Worm (Caenorhabditis elegans) whole organism, early embryonic: ENCODE data around the gene egas-4.

Experiments used
- B0310.2 ChIP-seq: sonication (generic microtip); optimal IDR thresholded peaks from 2 replicates; lab custom pipeline; 2016; ENCODE audit warnings: mild to moderate bottlenecking, missing genetic modification characterization, missing compliant biosample characterization
- F13C5.2 ChIP-seq: sonication (generic microtip); optimal IDR thresholded peaks from 2 replicates; lab custom pipeline; 2017; ENCODE audit warnings: mild to moderate bottlenecking, missing genetic modification characterization, inconsistent platforms, missing compliant biosample characterization
- aly-1 ChIP-seq: sonication (generic microtip); optimal IDR thresholded peaks from 2 replicates; lab custom pipeline; 2016; ENCODE audit warnings: missing genetic modification characterization, missing compliant biosample characterization
- ama-1 ChIP-seq: fragments of 150-350 bp; optimal IDR thresholded peaks from 2 replicates; lab custom pipeline; 2014
- ceh-13 ChIP-seq: fragments of 200-800 bp; sonication (Bioruptor generic); optimal IDR thresholded peaks from 2 replicates; lab custom pipeline; 2018; ENCODE audit warnings: mild to moderate bottlenecking, missing genetic modification characterization, missing compliant biosample characterization
- ceh-36 ChIP-seq: sonication (generic microtip); optimal IDR thresholded peaks from 2 replicates; lab custom pipeline; 2016; ENCODE audit warnings: missing genetic modification characterization, inconsistent platforms, missing compliant biosample characterization
- ets-7 ChIP-seq: sonication (generic microtip); optimal IDR thresholded peaks from 2 replicates; lab custom pipeline; 2016; ENCODE audit warnings: missing genotype, missing genetic modification characterization, missing compliant biosample characterization
- flt-1 ChIP-seq: fragments of 200-800 bp; sonication (Bioruptor generic); IDR thresholded peaks from 2 replicates; pipeline ENCODE4 v1.3.6; 2022; ENCODE audit warnings: missing genetic modification characterization, missing compliant biosample characterization
- hmbx-1 ChIP-seq: sonication (generic microtip); optimal IDR thresholded peaks from 2 replicates; lab custom pipeline; 2016; ENCODE audit warnings: mild to moderate bottlenecking, missing genetic modification characterization, missing compliant biosample characterization
- hmg-4 ChIP-seq: fragments of 200-800 bp; sonication (Bioruptor generic); optimal IDR thresholded peaks from 2 replicates; lab custom pipeline; 2018; ENCODE audit warnings: mild to moderate bottlenecking, missing genetic modification characterization, missing compliant biosample characterization
- hnd-1 ChIP-seq: sonication (generic microtip); optimal IDR thresholded peaks from 2 replicates; lab custom pipeline; 2016; ENCODE audit warnings: missing genetic modification characterization, missing compliant biosample characterization
- pes-1 ChIP-seq: fragments of 200-800 bp; sonication (Bioruptor generic); IDR thresholded peaks from 2 replicates; pipeline ENCODE4 v1.3.6; 2022; ENCODE audit warnings: missing genetic modification reagents, missing genetic modification characterization, missing compliant biosample characterization
- scrt-1 ChIP-seq: fragments of 200-800 bp; sonication (Bioruptor generic); IDR thresholded peaks from 2 replicates; pipeline ENCODE4 v1.3.6; 2022; ENCODE audit warnings: missing genetic modification characterization, missing compliant biosample characterization
- sea-1 ChIP-seq: fragments of 200-800 bp; sonication (Bioruptor generic); conservative IDR thresholded peaks from 2 replicates; pipeline ENCODE4 v1.3.6; 2022; ENCODE audit warnings: missing genetic modification characterization, missing compliant biosample characterization
- tbx-11 ChIP-seq: fragments of 200-800 bp; sonication (Bioruptor generic); IDR thresholded peaks from 2 replicates; pipeline ENCODE4 v1.3.6; 2022; ENCODE audit warnings: missing genetic modification characterization, missing compliant biosample characterization
- tbx-37 ChIP-seq: fragments of 200-800 bp; sonication (Bioruptor generic); conservative IDR thresholded peaks from 2 replicates; pipeline ENCODE4 v1.3.6; 2022; ENCODE audit warnings: missing genetic modification reagents, missing genetic modification characterization, missing compliant biosample characterization
- tra-4 ChIP-seq: sonication (generic microtip); optimal IDR thresholded peaks from 2 replicates; lab custom pipeline; 2017; ENCODE audit warnings: missing genetic modification characterization, missing compliant biosample characterization

The egas-4 gene

ce11 chrIV:7468638-7469037 is 29.0 kb downstream of the egas-4 start:
- TF ChIP-seq tbx-37 (GFP tag; lab: Robert Waterston, UW): no peak
- no peak for TF ChIP-seq hmg-4 (GFP tag; lab: Kevin White, UChicago)
- no peak for TF ChIP-seq ama-1 (lab: Kevin White, UChicago)
- no peak for TF ChIP-seq ceh-36 (tag; lab: Kevin White, UChicago)
- TF ChIP-seq tra-4 (tag; lab: Kevin White, UChicago): no peak
- no peak for TF ChIP-seq flt-1 (GFP tag; lab: Robert Waterston, UW)
- no peak for TF ChIP-seq tbx-11 (GFP tag; lab: Robert Waterston, UW)
- TF ChIP-seq ceh-13 (GFP tag; lab: Kevin White, UChicago): no peak
- no peak for TF ChIP-seq hnd-1
- TF ChIP-seq aly-1 (tag; lab: Kevin White, UChicago): no peak
- TF ChIP-seq F13C5.2: no peak
- no peak for TF ChIP-seq scrt-1 (GFP tag; lab: Robert Waterston, UW)
- no peak for TF ChIP-seq pes-1 (GFP tag; lab: Robert Waterston, UW)
- TF ChIP-seq ets-7 (tag; lab: Kevin White, UChicago): no peak
- no peak for TF ChIP-seq sea-1
- TF ChIP-seq hmbx-1 (tag; lab: Kevin White, UChicago): no peak
- TF ChIP-seq B0310.2: no peak

- TF ChIP-seq scrt-1 (GFP tag; lab: Robert Waterston, UW): no peak
- TF ChIP-seq ceh-36 (tag; lab: Kevin White, UChicago): no peak
- no peak for TF ChIP-seq tra-4 (tag; lab: Kevin White, UChicago)
- TF ChIP-seq hmg-4 (GFP tag; lab: Kevin White, UChicago): no peak
- TF ChIP-seq ama-1 (lab: Kevin White, UChicago): no peak
- no peak for TF ChIP-seq pes-1 (GFP tag; lab: Robert Waterston, UW)
- no peak for TF ChIP-seq ets-7 (tag; lab: Kevin White, UChicago)
- no peak for TF ChIP-seq hmbx-1 (tag; lab: Kevin White, UChicago)
- no peak for TF ChIP-seq aly-1 (tag; lab: Kevin White, UChicago)
- TF ChIP-seq ceh-13 (GFP tag; lab: Kevin White, UChicago): no peak
- TF ChIP-seq F13C5.2: no peak
Measured at ce11 chrIV:7467170-7467569, 30.5 kb downstream of the egas-4 start.

ce11 chrIV:7465857-7466256 is 31.8 kb downstream of the egas-4 start, which contains the start of gene F13B6.3:
Gene F13B6.3, minus strand, starts transcription at chrIV:7465957.
- TF ChIP-seq tbx-37 (GFP tag; lab: Robert Waterston, UW): no peak
- no peak for TF ChIP-seq aly-1 (tag; lab: Kevin White, UChicago)
- no peak for TF ChIP-seq ama-1 (lab: Kevin White, UChicago)
- TF ChIP-seq hmg-4 (GFP tag; lab: Kevin White, UChicago): no peak
- TF ChIP-seq hnd-1: no peak
- no peak for TF ChIP-seq tra-4 (tag; lab: Kevin White, UChicago)
- no peak for TF ChIP-seq sea-1
- no peak for TF ChIP-seq hmbx-1 (tag; lab: Kevin White, UChicago)
- TF ChIP-seq tbx-11 (GFP tag; lab: Robert Waterston, UW): no peak
- TF ChIP-seq ceh-36 (tag; lab: Kevin White, UChicago): no peak
- no peak for TF ChIP-seq ets-7 (tag; lab: Kevin White, UChicago)
- TF ChIP-seq scrt-1 (GFP tag; lab: Robert Waterston, UW): no peak
- TF ChIP-seq flt-1 (GFP tag; lab: Robert Waterston, UW): no peak
- TF ChIP-seq B0310.2: no peak

- TF ChIP-seq sea-1 (no peak), ets-7 (tag; lab: Kevin White, UChicago) (no peak), pes-1 (GFP tag; lab: Robert Waterston, UW) (no peak), F13C5.2 (no peak), tra-4 (tag; lab: Kevin White, UChicago) (no peak), hnd-1 (no peak), tbx-37 (GFP tag; lab: Robert Waterston, UW) (no peak), scrt-1 (GFP tag; lab: Robert Waterston, UW) (no peak), hmbx-1 (tag; lab: Kevin White, UChicago) (no peak), flt-1 (GFP tag; lab: Robert Waterston, UW) (no peak), B0310.2 (no peak), aly-1 (tag; lab: Kevin White, UChicago) (no peak), hmg-4 (GFP tag; lab: Kevin White, UChicago) (no peak), ceh-36 (tag; lab: Kevin White, UChicago) (no peak)
Measured at ce11 chrIV:7460225-7460624, 37.4 kb downstream of the egas-4 start, which contains the start of gene F13B6.2. Gene F13B6.2, minus strand, starts transcription at chrIV:7460325.

- TF ChIP-seq ets-7 (tag; lab: Kevin White, UChicago): no peak
- TF ChIP-seq ceh-36 (tag; lab: Kevin White, UChicago): no peak
- no peak for TF ChIP-seq pes-1 (GFP tag; lab: Robert Waterston, UW)
- no peak for TF ChIP-seq ceh-13 (GFP tag; lab: Kevin White, UChicago)
- TF ChIP-seq hmbx-1 (tag; lab: Kevin White, UChicago): no peak
- TF ChIP-seq F13C5.2: no peak
- no peak for TF ChIP-seq tbx-11 (GFP tag; lab: Robert Waterston, UW)
- TF ChIP-seq scrt-1 (GFP tag; lab: Robert Waterston, UW): no peak
- no peak for TF ChIP-seq flt-1 (GFP tag; lab: Robert Waterston, UW)
- no peak for TF ChIP-seq B0310.2
- no peak for TF ChIP-seq hnd-1
- TF ChIP-seq ama-1 (lab: Kevin White, UChicago): no peak
- no peak for TF ChIP-seq aly-1 (tag; lab: Kevin White, UChicago)
- TF ChIP-seq hmg-4 (GFP tag; lab: Kevin White, UChicago): no peak
- TF ChIP-seq tbx-37 (GFP tag; lab: Robert Waterston, UW): no peak
- TF ChIP-seq sea-1: no peak
- no peak for TF ChIP-seq tra-4 (tag; lab: Kevin White, UChicago)
Measured at ce11 chrIV:7456225-7456624, 41.4 kb downstream of the egas-4 start, which contains the start of gene F13B6.1. Gene F13B6.1, plus strand, starts transcription at chrIV:7456525.

ce11 chrIV:7454890-7455289 is 42.8 kb downstream of the egas-4 start:
- TF ChIP-seq F13C5.2 (no peak), flt-1 (GFP tag; lab: Robert Waterston, UW) (no peak)

ce11 chrIV:7453661-7454159 is 43.9 kb downstream of the egas-4 start:
- TF ChIP-seq sea-1 (no peak), pes-1 (GFP tag; lab: Robert Waterston, UW) (no peak), F13C5.2 (no peak), ama-1 (lab: Kevin White, UChicago) (no peak), aly-1 (tag; lab: Kevin White, UChicago) (no peak), tbx-37 (GFP tag; lab: Robert Waterston, UW) (no peak), hmg-4 (GFP tag; lab: Kevin White, UChicago) (no peak), ceh-13 (GFP tag; lab: Kevin White, UChicago) (no peak), tra-4 (tag; lab: Kevin White, UChicago) (no peak), ets-7 (tag; lab: Kevin White, UChicago) (no peak), ceh-36 (tag; lab: Kevin White, UChicago) (no peak), B0310.2 (no peak), hnd-1 (no peak), scrt-1 (GFP tag; lab: Robert Waterston, UW) (no peak), hmbx-1 (tag; lab: Kevin White, UChicago) (no peak)
